Fruit fly (Drosophila melanogaster): ENCODE measurements around the gene Naa60.

dm6 chr3L:9718929-9719328 is 7.8 kb upstream of the Naa60 start, which contains the start of the genes CG18178 and CG14174:
- TF ChIP-seq CG6854 (GFP tag; optimal IDR thresholded peaks at IDR 0.05) (peak; percentile 5), CG8319 (GFP tag; optimal IDR thresholded peaks at IDR 0.05) (no peak), topi (GFP tag; optimal IDR thresholded peaks at IDR 0.05) (no peak), OdsH (GFP tag; optimal IDR thresholded peaks at IDR 0.05) (no peak), Met (GFP tag; optimal IDR thresholded peaks at IDR 0.05) (no peak), CG11762 (GFP tag; optimal IDR thresholded peaks at IDR 0.05; ENCODE audit: insufficient read depth) (peak; percentile 37), CG11294 (GFP tag; IDR thresholded peaks at IDR 0.05) (peak; percentile 36; the same call in 1 of the 2 replicates), CG32006 (GFP tag; optimal IDR thresholded peaks at IDR 0.05) (no peak), Eip78C (GFP tag) (no peak), CG34406 (GFP tag; optimal IDR thresholded peaks at IDR 0.05) (peak; percentile 50), Hr4 (GFP tag; optimal IDR thresholded peaks at IDR 0.05) (no peak), CG3032 (tag; optimal IDR thresholded peaks at IDR 0.05) (peak; percentile 78), Sox102F (GFP tag; optimal IDR thresholded peaks at IDR 0.05) (no peak), CG9139 (GFP tag; optimal IDR thresholded peaks at IDR 0.05) (no peak)

Measured in whole organism, prepupa.